Worm (Caenorhabditis elegans): ENCODE data around the gene Y38H6C.16.
"Not testable (repeated sequence)": the region's sequence is repeated elsewhere in the genome, so short reads cannot be mapped to it uniquely, and the experiment has no call there.

Y38H6C.16 gene

ce11 chrV:20518927-20519326 lies 20.2 kb downstream of the Y38H6C.16 start, which contains the start of gene Y38H6C.25:
Gene Y38H6C.25, plus strand, starts transcription at chrV:20519227.
- TF ChIP-seq zip-8 (tag; optimal IDR thresholded peaks at IDR 0.05), result no peak
- no peak for TF ChIP-seq ces-1 (GFP tag; optimal IDR thresholded peaks at IDR 0.05)
- TF ChIP-seq ztf-11 (tag; optimal IDR thresholded peaks at IDR 0.05), result no peak
- no peak for TF ChIP-seq M03D4.4 (tag; optimal IDR thresholded peaks at IDR 0.05)
- no peak for TF ChIP-seq elt-3 (tag; optimal IDR thresholded peaks at IDR 0.05)
- TF ChIP-seq mep-1 (tag; optimal IDR thresholded peaks at IDR 0.05), result no peak
- no peak for TF ChIP-seq pha-4 (tag; optimal IDR thresholded peaks at IDR 0.05)
- no peak for TF ChIP-seq unc-120 (tag; optimal IDR thresholded peaks at IDR 0.05; ENCODE audit: poor library complexity, severe bottlenecking)
- no peak for TF ChIP-seq unc-62 (GFP tag; optimal IDR thresholded peaks at IDR 0.05)
- no peak for TF ChIP-seq blmp-1 (tag; optimal IDR thresholded peaks at IDR 0.05)
- no peak for TF ChIP-seq unc-39 (tag; optimal IDR thresholded peaks at IDR 0.05)
- no peak for TF ChIP-seq sptf-1 (tag; optimal IDR thresholded peaks at IDR 0.05)
- no peak for TF ChIP-seq mls-2 (tag; optimal IDR thresholded peaks at IDR 0.05)
- no peak for TF ChIP-seq lin-13 (tag; optimal IDR thresholded peaks at IDR 0.05)

- no peak for TF ChIP-seq M03D4.4 (tag; optimal IDR thresholded peaks at IDR 0.05)
- no peak for TF ChIP-seq ceh-83 (GFP tag; optimal IDR thresholded peaks at IDR 0.05)
- no peak for TF ChIP-seq sptf-1 (tag; optimal IDR thresholded peaks at IDR 0.05)
- TF ChIP-seq ham-2 (GFP tag; optimal IDR thresholded peaks at IDR 0.05), result no peak
Observed at ce11 chrV:20517005-20517404, 22.1 kb downstream of the Y38H6C.16 start.

- no peak for TF ChIP-seq pha-4 (tag; optimal IDR thresholded peaks at IDR 0.05)
- no peak for TF ChIP-seq ces-1 (GFP tag; optimal IDR thresholded peaks at IDR 0.05)
- no peak for TF ChIP-seq zip-8 (tag; optimal IDR thresholded peaks at IDR 0.05)
- TF ChIP-seq mab-5 (tag; optimal IDR thresholded peaks at IDR 0.05), result no peak
- TF ChIP-seq ceh-43 (GFP tag; optimal IDR thresholded peaks at IDR 0.05), result no peak
- TF ChIP-seq sem-2 (GFP tag; optimal IDR thresholded peaks at IDR 0.05), result no peak
- no peak for TF ChIP-seq nhr-2 (tag; optimal IDR thresholded peaks at IDR 0.05)
- TF ChIP-seq lin-32 (GFP tag; optimal IDR thresholded peaks at IDR 0.05), result no peak
- no peak for TF ChIP-seq elt-3 (tag; optimal IDR thresholded peaks at IDR 0.05)
- no peak for TF ChIP-seq unc-120 (tag; optimal IDR thresholded peaks at IDR 0.05; ENCODE audit: poor library complexity, severe bottlenecking)
- no peak for TF ChIP-seq mep-1 (tag; optimal IDR thresholded peaks at IDR 0.05)
- TF ChIP-seq cnd-1 (tag; optimal IDR thresholded peaks at IDR 0.05), result no peak
- no peak for TF ChIP-seq flh-1 (GFP tag; optimal IDR thresholded peaks at IDR 0.05)
- TF ChIP-seq elt-1 (tag; optimal IDR thresholded peaks at IDR 0.05; ENCODE audit: borderline replicate concordance, insufficient read depth), result no peak
- no peak for TF ChIP-seq nhr-12 (tag; optimal IDR thresholded peaks at IDR 0.05)
- no peak for TF ChIP-seq nhr-76 (tag; optimal IDR thresholded peaks at IDR 0.05)
- TF ChIP-seq nhr-28 (tag; optimal IDR thresholded peaks at IDR 0.05), result no peak
- TF ChIP-seq nhr-237 (tag; optimal IDR thresholded peaks at IDR 0.05), result no peak
- TF ChIP-seq sptf-1 (tag; optimal IDR thresholded peaks at IDR 0.05), result no peak
Observed at ce11 chrV:20514483-20514882, 24.7 kb downstream of the Y38H6C.16 start.

ce11 chrV:20513661-20514060 lies 25.5 kb downstream of the Y38H6C.16 start, which contains the start of gene Y38H6C.8:
Gene Y38H6C.8, plus strand, starts transcription at chrV:20513961.
- TF ChIP-seq nhr-28, pha-4, zip-8 (tag; optimal IDR thresholded peaks at IDR 0.05): not testable (repeated sequence)

- TF ChIP-seq ztf-11 (tag; optimal IDR thresholded peaks at IDR 0.05) (no peak), pha-4 (tag; optimal IDR thresholded peaks at IDR 0.05) (no peak), zip-8 (tag; optimal IDR thresholded peaks at IDR 0.05) (no peak), ceh-43 (GFP tag; optimal IDR thresholded peaks at IDR 0.05) (no peak), mls-2 (tag; optimal IDR thresholded peaks at IDR 0.05) (no peak), bed-3 (GFP tag; optimal IDR thresholded peaks at IDR 0.05) (no peak), hlh-1 (tag; optimal IDR thresholded peaks at IDR 0.05) (no peak), ham-2 (GFP tag; optimal IDR thresholded peaks at IDR 0.05) (no peak), ceh-39 (tag; optimal IDR thresholded peaks at IDR 0.05) (no peak)
Observed at ce11 chrV:20509427-20509826, 29.7 kb downstream of the Y38H6C.16 start.

ce11 chrV:20506542-20506941 lies 32.6 kb downstream of the Y38H6C.16 start:
- TF ChIP-seq tbx-8 (GFP tag; optimal IDR thresholded peaks at IDR 0.05) (no peak), blmp-1 (tag; optimal IDR thresholded peaks at IDR 0.05) (no peak), lin-32 (GFP tag; optimal IDR thresholded peaks at IDR 0.05) (no peak), lsy-2 (tag; optimal IDR thresholded peaks at IDR 0.05) (no peak), sem-2 (GFP tag; optimal IDR thresholded peaks at IDR 0.05) (no peak), flh-1 (GFP tag; optimal IDR thresholded peaks at IDR 0.05) (no peak), mep-1 (tag; optimal IDR thresholded peaks at IDR 0.05) (no peak), unc-62 (GFP tag; optimal IDR thresholded peaks at IDR 0.05) (no peak), mab-5 (tag; optimal IDR thresholded peaks at IDR 0.05) (no peak), nhr-237 (tag; optimal IDR thresholded peaks at IDR 0.05) (no peak), cnd-1 (tag; optimal IDR thresholded peaks at IDR 0.05) (no peak), pha-4 (tag; optimal IDR thresholded peaks at IDR 0.05) (no peak), sptf-1 (tag; optimal IDR thresholded peaks at IDR 0.05) (no peak), nhr-28 (tag; optimal IDR thresholded peaks at IDR 0.05) (no peak), snpc-4 (tag; optimal IDR thresholded peaks at IDR 0.05) (no peak), unc-120 (tag; optimal IDR thresholded peaks at IDR 0.05; ENCODE audit: poor library complexity, severe bottlenecking) (no peak), ceh-83 (GFP tag; optimal IDR thresholded peaks at IDR 0.05) (no peak), unc-39 (tag; optimal IDR thresholded peaks at IDR 0.05) (no peak)
